Worm (Caenorhabditis elegans) whole organism, young adult: ENCODE data around the gene R08B4.3.
A peak's percentile ranks its signal among the peaks of the same experiment; 100 is the strongest.

ENCODE experiments used
- B0035.1 ChIP-seq: sonication (generic microtip); optimal IDR thresholded peaks from 2 replicates; lab custom pipeline; 2016; ENCODE audit warnings: missing genetic modification characterization, mild to moderate bottlenecking, missing compliant biosample characterization, missing genotype, missing genetic modification reagents
- C06A6.2 ChIP-seq: fragments of 200-800 bp; sonication (Bioruptor generic); conservative IDR thresholded peaks from 2 replicates; pipeline ENCODE4 v1.3.6; 2022; ENCODE audit warnings: missing genetic modification characterization, missing compliant biosample characterization
- C17E4.6 ChIP-seq: fragments of 200-800 bp; sonication (Bioruptor generic); IDR thresholded peaks from 2 replicates; pipeline ENCODE4 v1.3.6; 2022; ENCODE audit warnings: missing genetic modification reagents, missing genetic modification characterization, missing compliant biosample characterization
- F10E7.11 ChIP-seq: sonication (generic microtip); optimal IDR thresholded peaks from 2 replicates; lab custom pipeline; 2017; ENCODE audit warnings: mild to moderate bottlenecking, missing genetic modification characterization, moderate library complexity, missing compliant biosample characterization
- F23B12.7 ChIP-seq: sonication (generic microtip); optimal IDR thresholded peaks from 2 replicates; lab custom pipeline; 2017; ENCODE audit warnings: missing genetic modification characterization, mild to moderate bottlenecking, missing compliant biosample characterization, antibody characterized with exemption, moderate library complexity; ENCODE audit not compliant: insufficient read depth
- F37B4.10 ChIP-seq: fragments of 200-800 bp; sonication (Bioruptor generic); IDR thresholded peaks from 2 replicates; pipeline ENCODE4 v1.3.6; 2022; ENCODE audit warnings: missing genetic modification characterization, missing compliant biosample characterization
- F39B2.1 ChIP-seq: fragments of 200-800 bp; sonication (Bioruptor generic); IDR thresholded peaks from 2 replicates; pipeline ENCODE4 v1.3.6; 2022; ENCODE audit warnings: missing genetic modification reagents, missing genetic modification characterization, missing compliant biosample characterization
- F52B5.7 ChIP-seq: sonication (generic microtip); optimal IDR thresholded peaks from 2 replicates; lab custom pipeline; 2016; ENCODE audit warnings: mild to moderate bottlenecking, missing genetic modification characterization, missing compliant biosample characterization
- K11D2.4 ChIP-seq: fragments of 200-800 bp; sonication (Bioruptor generic); IDR thresholded peaks from 2 replicates; pipeline ENCODE4 v1.3.6; 2022; ENCODE audit warnings: missing genetic modification reagents, missing genetic modification characterization, missing compliant biosample characterization
- T07F8.4 ChIP-seq: sonication (generic microtip); optimal IDR thresholded peaks from 2 replicates; lab custom pipeline; 2016; ENCODE audit warnings: mild to moderate bottlenecking, missing genetic modification characterization, moderate library complexity, missing compliant biosample characterization
- Y53F4B.3 ChIP-seq: fragments of 200-800 bp; sonication (Bioruptor generic); IDR thresholded peaks from 2 replicates; pipeline ENCODE4 v1.3.6; 2022; ENCODE audit warnings: missing genetic modification reagents, missing genetic modification characterization, missing compliant biosample characterization
- Y56A3A.18 ChIP-seq: fragments of 200-800 bp; sonication (Bioruptor generic); IDR thresholded peaks from 2 replicates; pipeline ENCODE4 v1.3.6; 2022; ENCODE audit warnings: missing genetic modification reagents, missing genetic modification characterization, missing compliant biosample characterization
- ZK185.1 ChIP-seq: sonication (generic microtip); optimal IDR thresholded peaks from 2 replicates; lab custom pipeline; 2016; ENCODE audit warnings: mild to moderate bottlenecking, missing genetic modification characterization, missing compliant biosample characterization; ENCODE audit not compliant: poor library complexity, severe bottlenecking
- aptf-2 ChIP-seq: fragments of 200-800 bp; sonication (Bioruptor generic); conservative IDR thresholded peaks from 2 replicates; pipeline ENCODE4 v1.3.6; 2022; ENCODE audit warnings: missing genetic modification reagents, missing genetic modification characterization, missing compliant biosample characterization
- aptf-3 ChIP-seq: fragments of 200-800 bp; sonication (Bioruptor generic); IDR thresholded peaks from 2 replicates; pipeline ENCODE4 v1.3.6; 2022; ENCODE audit warnings: missing genetic modification characterization, missing compliant biosample characterization
- atf-7 ChIP-seq: sonication (generic microtip); optimal IDR thresholded peaks from 2 replicates; lab custom pipeline; 2017; ENCODE audit warnings: mild to moderate bottlenecking, missing genetic modification characterization, missing compliant biosample characterization
- attf-3 ChIP-seq: fragments of 200-800 bp; sonication (Bioruptor generic); conservative IDR thresholded peaks from 2 replicates; pipeline ENCODE4 v1.3.6; 2022; ENCODE audit warnings: missing genetic modification reagents, missing genetic modification characterization, missing compliant biosample characterization
- cebp-1 ChIP-seq, 2 experiments: fragments of 200-800 bp in 1 of 2; sonication (Bioruptor generic) in 1 of 2; sonication (generic microtip) in 1 of 2; IDR thresholded peaks in 1 of 2; optimal IDR thresholded peaks in 1 of 2; 2 replicates each; pipeline versions ENCODE4 v1.3.6 to Lab custom; 2017 to 2022; ENCODE audit warnings: missing compliant biosample characterization in 2 of 2, missing genetic modification characterization in 2 of 2, mild to moderate bottlenecking in 1 of 2, missing genetic modification reagents in 1 of 2, moderate library complexity in 1 of 2
- ceh-100 ChIP-seq: fragments of 200-800 bp; sonication (Bioruptor generic); IDR thresholded peaks from 2 replicates; pipeline ENCODE4 v1.3.6; 2022; ENCODE audit warnings: missing genetic modification reagents, missing genetic modification characterization, missing compliant biosample characterization
- efl-1 ChIP-seq: fragments of 150-350 bp; optimal IDR thresholded peaks from 2 replicates; lab custom pipeline; 2014; ENCODE audit warnings: missing biosample characterization, missing genetic modification reagents, missing genetic modification characterization
- egl-44 ChIP-seq: fragments of 200-800 bp; sonication (Bioruptor generic); IDR thresholded peaks from 2 replicates; pipeline ENCODE4 v1.3.6; 2022; ENCODE audit warnings: missing genetic modification reagents, missing genetic modification characterization, missing compliant biosample characterization
- ekl-4 ChIP-seq: fragments of 200-800 bp; sonication (Bioruptor generic); IDR thresholded peaks from 2 replicates; pipeline ENCODE4 v1.3.6; 2022; ENCODE audit warnings: missing genetic modification reagents, missing genetic modification characterization, missing compliant biosample characterization
- ets-4 ChIP-seq: fragments of 200-800 bp; sonication (Bioruptor generic); optimal IDR thresholded peaks from 2 replicates; lab custom pipeline; 2018; ENCODE audit warnings: mild to moderate bottlenecking, missing genetic modification characterization, missing compliant biosample characterization
- hmg-1.2 ChIP-seq: fragments of 200-800 bp; sonication (Bioruptor generic); IDR thresholded peaks from 2 replicates; pipeline ENCODE4 v1.3.6; 2022; ENCODE audit warnings: missing genetic modification reagents, missing genetic modification characterization, missing compliant biosample characterization
- hsf-1 ChIP-seq: fragments of 200-800 bp; sonication (Bioruptor generic); IDR thresholded peaks from 2 replicates; pipeline ENCODE4 v1.3.6; 2022; ENCODE audit warnings: missing genetic modification reagents, missing genetic modification characterization, missing compliant biosample characterization
- let-607 ChIP-seq, 2 experiments: fragments of 200-800 bp in 1 of 2; sonication (Bioruptor generic) in 1 of 2; sonication (generic microtip) in 1 of 2; optimal IDR thresholded peaks; 2 replicates each; lab custom pipeline; 2016 to 2018; ENCODE audit warnings: mild to moderate bottlenecking in 2 of 2, missing compliant biosample characterization in 2 of 2, missing genetic modification characterization in 2 of 2, moderate library complexity in 2 of 2, missing genotype in 1 of 2
- lir-1 ChIP-seq: fragments of 200-800 bp; sonication (Bioruptor generic); conservative IDR thresholded peaks from 2 replicates; pipeline ENCODE4 v1.3.6; 2022; ENCODE audit warnings: missing genetic modification reagents, missing genetic modification characterization, missing compliant biosample characterization
- lsy-27 ChIP-seq: sonication (generic microtip); optimal IDR thresholded peaks from 2 replicates; lab custom pipeline; 2017; ENCODE audit warnings: missing genetic modification characterization, mild to moderate bottlenecking, missing compliant biosample characterization, antibody characterized with exemption, missing genotype, borderline replicate concordance; ENCODE audit not compliant: insufficient read depth
- madf-10 ChIP-seq: sonication (generic microtip); optimal IDR thresholded peaks from 2 replicates; lab custom pipeline; 2016; ENCODE audit warnings: mild to moderate bottlenecking, missing genetic modification characterization, missing compliant biosample characterization
- madf-8 ChIP-seq: fragments of 200-800 bp; sonication (Bioruptor generic); conservative IDR thresholded peaks from 2 replicates; pipeline ENCODE4 v1.3.6; 2022; ENCODE audit warnings: missing genetic modification reagents, missing genetic modification characterization, missing compliant biosample characterization
- mcd-1 ChIP-seq: fragments of 200-800 bp; sonication (Bioruptor generic); IDR thresholded peaks from 2 replicates; pipeline ENCODE4 v1.3.6; 2022; ENCODE audit warnings: missing genetic modification reagents, missing genetic modification characterization, missing compliant biosample characterization
- mel-28 ChIP-seq: sonication (generic microtip); optimal IDR thresholded peaks from 2 replicates; lab custom pipeline; 2016; ENCODE audit warnings: borderline replicate concordance, mild to moderate bottlenecking, missing genetic modification characterization, missing compliant biosample characterization
- mxl-1 ChIP-seq: sonication (generic microtip); optimal IDR thresholded peaks from 2 replicates; lab custom pipeline; 2016; ENCODE audit warnings: missing genetic modification characterization, missing compliant biosample characterization
- nfya-1 ChIP-seq: sonication (generic microtip); optimal IDR thresholded peaks from 2 replicates; lab custom pipeline; 2017; ENCODE audit warnings: antibody characterized with exemption, missing compliant biosample characterization, missing genetic modification characterization, borderline replicate concordance; ENCODE audit not compliant: insufficient read depth
- nhr-120 ChIP-seq: fragments of 200-800 bp; sonication (Bioruptor generic); IDR thresholded peaks from 2 replicates; pipeline ENCODE4 v1.3.6; 2022; ENCODE audit warnings: missing genetic modification characterization, missing compliant biosample characterization
- nhr-80 ChIP-seq: sonication (generic microtip); optimal IDR thresholded peaks from 2 replicates; lab custom pipeline; 2016; ENCODE audit warnings: missing genetic modification characterization, missing compliant biosample characterization
- repo-1 ChIP-seq: sonication (generic microtip); optimal IDR thresholded peaks from 2 replicates; lab custom pipeline; 2017; ENCODE audit warnings: mild to moderate bottlenecking, missing genetic modification characterization, missing compliant biosample characterization
- sdz-38 ChIP-seq: sonication (generic microtip); optimal IDR thresholded peaks from 2 replicates; lab custom pipeline; 2016; ENCODE audit warnings: missing genotype, missing genetic modification characterization, missing compliant biosample characterization
- sea-2 ChIP-seq: fragments of 200-800 bp; sonication (Bioruptor generic); IDR thresholded peaks from 2 replicates; pipeline ENCODE4 v1.3.6; 2022; ENCODE audit warnings: missing genetic modification characterization, missing compliant biosample characterization
- snpc-1.1 ChIP-seq: sonication (generic microtip); optimal IDR thresholded peaks from 2 replicates; lab custom pipeline; 2017; ENCODE audit warnings: missing genetic modification characterization, mild to moderate bottlenecking, missing compliant biosample characterization, antibody characterized with exemption, moderate library complexity, missing genotype, missing genetic modification reagents; ENCODE audit not compliant: insufficient read depth
- snpc-3.4 ChIP-seq: sonication (generic microtip); optimal IDR thresholded peaks from 2 replicates; lab custom pipeline; 2017; ENCODE audit warnings: missing genetic modification characterization, mild to moderate bottlenecking, missing compliant biosample characterization, antibody characterized with exemption, moderate library complexity, missing genotype, missing genetic modification reagents
- somi-1 ChIP-seq: fragments of 200-800 bp; sonication (Bioruptor generic); optimal IDR thresholded peaks from 2 replicates; lab custom pipeline; 2018; ENCODE audit warnings: mild to moderate bottlenecking, missing genetic modification characterization, missing compliant biosample characterization
- ztf-18 ChIP-seq: sonication (generic microtip); optimal IDR thresholded peaks from 2 replicates; lab custom pipeline; 2016; ENCODE audit warnings: missing genotype, mild to moderate bottlenecking, missing genetic modification characterization, missing compliant biosample characterization
- ztf-22 ChIP-seq: fragments of 200-800 bp; sonication (Bioruptor generic); optimal IDR thresholded peaks from 2 replicates; lab custom pipeline; 2018; ENCODE audit warnings: mild to moderate bottlenecking, missing genetic modification characterization, moderate library complexity, missing compliant biosample characterization
- ztf-26 ChIP-seq: sonication (generic microtip); optimal IDR thresholded peaks from 2 replicates; lab custom pipeline; 2017; ENCODE audit warnings: missing genetic modification characterization, missing compliant biosample characterization
- ztf-3 ChIP-seq: fragments of 200-800 bp; sonication (Bioruptor generic); optimal IDR thresholded peaks from 2 replicates; lab custom pipeline; 2018; ENCODE audit warnings: mild to moderate bottlenecking, missing genetic modification characterization, missing compliant biosample characterization

R08B4.3 gene

ce11 chrX:11095480-11095879 lies 25.3 kb downstream of the R08B4.3 start (continued):
- 0 out of 2 replicates have a peak, but pooled peaks have one; percentile 48 for TF ChIP-seq nhr-120 (GFP tag; lab: Robert Waterston, UW)
- TF ChIP-seq somi-1 (GFP tag; lab: Kevin White, UChicago), result peak; percentile 71
- no peak for TF ChIP-seq nfya-1 (tag; lab: Kevin White, UChicago)
- TF ChIP-seq mxl-1 (tag; lab: Kevin White, UChicago), result peak; percentile 78
- peak; percentile 73 for TF ChIP-seq ceh-100 (GFP tag; lab: Robert Waterston, UW)
- 0 out of 2 replicates have a peak, but pooled peaks have one; percentile 55 for TF ChIP-seq egl-44 (GFP tag; lab: Robert Waterston, UW)
- TF ChIP-seq madf-8, result no peak
- no peak for TF ChIP-seq hsf-1 (GFP tag; lab: Robert Waterston, UW)
- no peak for TF ChIP-seq efl-1 (GFP tag; lab: Kevin White, UChicago)
- peak; percentile 92 for TF ChIP-seq ztf-26
- TF ChIP-seq T07F8.4, result peak; percentile 77
- TF ChIP-seq nhr-80 (tag; lab: Kevin White, UChicago), result peak; percentile 45
- TF ChIP-seq repo-1 (tag; lab: Kevin White, UChicago), result peak; percentile 89
- peak; percentile 84 for TF ChIP-seq hmg-1.2 (GFP tag; lab: Robert Waterston, UW)
- peak; percentile 7 for TF ChIP-seq snpc-1.1 (tag; lab: Kevin White, UChicago)
- TF ChIP-seq cebp-1 (GFP tag; IDR thresholded peaks at IDR 0.05; lab: Robert Waterston, UW), result peak; percentile 51; the same call in 1 of the 2 replicates
- TF ChIP-seq cebp-1 (tag; optimal IDR thresholded peaks at IDR 0.05; lab: Kevin White, UChicago), result peak; percentile 83
- TF ChIP-seq F39B2.1 (GFP tag; lab: Robert Waterston, UW), result peak; percentile 70; the same call in 1 of the 2 replicates
- TF ChIP-seq K11D2.4 (GFP tag; lab: Robert Waterston, UW), result peak; percentile 92
- peak; percentile 71 for TF ChIP-seq mel-28
- TF ChIP-seq madf-10, result peak; percentile 86
- TF ChIP-seq ets-4 (GFP tag; lab: Kevin White, UChicago), result peak; percentile 81
- peak; percentile 64; the same call in 1 of the 2 replicates for TF ChIP-seq C17E4.6
- peak; percentile 56 to 64 for TF ChIP-seq let-607 (tag; optimal IDR thresholded peaks at IDR 0.05; lab: Kevin White, UChicago)
- peak; percentile 12 for TF ChIP-seq ztf-3
- TF ChIP-seq F23B12.7 (tag; lab: Kevin White, UChicago), result peak; percentile 61
- no peak for TF ChIP-seq lsy-27
- TF ChIP-seq aptf-3 (GFP tag; lab: Robert Waterston, UW), result no peak; the same call in 1 of the 2 replicates
- peak; percentile 79 for TF ChIP-seq mcd-1 (GFP tag; lab: Robert Waterston, UW)
- TF ChIP-seq atf-7 (tag; lab: Kevin White, UChicago), result peak; percentile 84
- TF ChIP-seq sea-2, result no peak
- peak; percentile 95 for TF ChIP-seq Y56A3A.18
- TF ChIP-seq F10E7.11 (tag; lab: Kevin White, UChicago), result peak; percentile 57
- 0 out of 2 replicates have a peak, but pooled peaks have one; percentile 48 for TF ChIP-seq aptf-2 (GFP tag; lab: Robert Waterston, UW)
- no peak for TF ChIP-seq sdz-38
- peak; percentile 84 for TF ChIP-seq ekl-4
- peak; percentile 62; the same call in 1 of the 2 replicates for TF ChIP-seq C06A6.2 (GFP tag; lab: Robert Waterston, UW)
- peak; percentile 81 for TF ChIP-seq F52B5.7 (tag; lab: Kevin White, UChicago)
- peak; percentile 22; the same call in 1 of the 2 replicates for TF ChIP-seq Y53F4B.3 (GFP tag; lab: Robert Waterston, UW)
- TF ChIP-seq attf-3, result 0 out of 2 replicates have a peak, but pooled peaks have one; percentile 30
- TF ChIP-seq ztf-18 (tag; lab: Kevin White, UChicago), result peak; percentile 36
- peak; percentile 62 for TF ChIP-seq ztf-22 (GFP tag; lab: Kevin White, UChicago)
- peak; percentile 92 for TF ChIP-seq ZK185.1 (tag; lab: Kevin White, UChicago)
- no peak for TF ChIP-seq F37B4.10 (GFP tag; lab: Robert Waterston, UW)
- TF ChIP-seq B0035.1 (tag; lab: Kevin White, UChicago), result peak; percentile 87
- TF ChIP-seq lir-1 (GFP tag; lab: Robert Waterston, UW), result peak; percentile 84
- peak; percentile 26 for TF ChIP-seq snpc-3.4 (tag; lab: Kevin White, UChicago)
